Worm (Caenorhabditis elegans) whole organism, mixed stage, embryonic: ENCODE data around the gene D2062.13.
A peak's percentile ranks its signal among the peaks of the same experiment; 100 is the strongest.

ENCODE experiments used
- blmp-1 ChIP-seq: fragments of 150-350 bp; optimal IDR thresholded peaks from 2 replicates; lab custom pipeline; 2014; ENCODE audit warnings: missing biosample characterization, missing genetic modification characterization
- elt-1 ChIP-seq: sonication (generic microtip); optimal IDR thresholded peaks from 2 replicates; lab custom pipeline; 2017; ENCODE audit warnings: missing genetic modification characterization, mild to moderate bottlenecking, missing compliant biosample characterization, antibody characterized with exemption, moderate library complexity, borderline replicate concordance; ENCODE audit not compliant: insufficient read depth
- elt-3 ChIP-seq: fragments of 150-350 bp; optimal IDR thresholded peaks from 2 replicates; lab custom pipeline; 2014; ENCODE audit warnings: missing biosample characterization, missing genetic modification characterization
- mep-1 ChIP-seq: fragments of 150-350 bp; optimal IDR thresholded peaks from 2 replicates; lab custom pipeline; 2017; ENCODE audit warnings: missing biosample characterization, missing genetic modification reagents, missing genetic modification characterization, inconsistent platforms
- nhr-28 ChIP-seq: fragments of 150-350 bp; optimal IDR thresholded peaks from 2 replicates; lab custom pipeline; 2014; ENCODE audit warnings: missing biosample characterization, missing genetic modification characterization
- nhr-76 ChIP-seq: sonication (generic microtip); optimal IDR thresholded peaks from 2 replicates; lab custom pipeline; 2017; ENCODE audit warnings: missing biosample characterization, missing genetic modification characterization
- pha-4 ChIP-seq: fragments of 150-350 bp; optimal IDR thresholded peaks from 2 replicates; lab custom pipeline; 2018; ENCODE audit warnings: missing biosample characterization, missing genetic modification reagents, missing genetic modification characterization
- unc-39 ChIP-seq: fragments of 150-350 bp; optimal IDR thresholded peaks from 2 replicates; lab custom pipeline; 2014; ENCODE audit warnings: missing biosample characterization, missing genetic modification characterization

ce11 chrII:2564899-2565298 lies 47.5 kb upstream of the D2062.13 start, which contains the start of gene usp-39:
- TF ChIP-seq blmp-1 (no peak), nhr-28 (tag; lab: Kevin White, UChicago) (no peak), elt-3 (tag; lab: Kevin White, UChicago) (no peak), elt-1 (tag; lab: Kevin White, UChicago) (no peak), mep-1 (tag; lab: Kevin White, UChicago) (peak; percentile 66), unc-39 (no peak), nhr-76 (no peak), pha-4 (tag; lab: Kevin White, UChicago) (peak; percentile 65)
